Worm (Caenorhabditis elegans) whole organism, L3 larva: ENCODE data around the gene C28H8.3.

ENCODE experiments used
- R02D3.7 ChIP-seq: fragments of 150-350 bp; optimal IDR thresholded peaks from 2 replicates; lab custom pipeline; 2014; ENCODE audit warnings: missing biosample characterization, missing genetic modification characterization
- ZK546.5 ChIP-seq: sonication (generic microtip); optimal IDR thresholded peaks from 2 replicates; lab custom pipeline; 2017; ENCODE audit warnings: missing biosample characterization, missing genetic modification characterization
- aly-2 ChIP-seq: fragments of 150-350 bp; optimal IDR thresholded peaks from 2 replicates; lab custom pipeline; 2014; ENCODE audit warnings: missing biosample characterization, missing genetic modification characterization
- ama-1 ChIP-seq: fragments of 150-350 bp; optimal IDR thresholded peaks from 2 replicates; lab custom pipeline; 2018
- ceh-28 ChIP-seq: fragments of 150-350 bp; optimal IDR thresholded peaks from 2 replicates; lab custom pipeline; 2014; ENCODE audit warnings: missing biosample characterization, missing genetic modification reagents, missing genetic modification characterization
- ceh-82 ChIP-seq: fragments of 150-350 bp; optimal IDR thresholded peaks from 2 replicates; lab custom pipeline; 2014; ENCODE audit warnings: missing biosample characterization, missing genetic modification characterization
- ceh-9 ChIP-seq: sonication (generic microtip); optimal IDR thresholded peaks from 2 replicates; lab custom pipeline; 2018; ENCODE audit warnings: missing biosample characterization, missing genetic modification characterization
- egl-27 ChIP-seq: sonication (generic microtip); optimal IDR thresholded peaks from 4 replicates; lab custom pipeline; 2017; ENCODE audit warnings: missing biosample characterization, missing genetic modification reagents, missing genetic modification characterization
- egl-5 ChIP-seq: fragments of 150-350 bp; optimal IDR thresholded peaks from 2 replicates; lab custom pipeline; 2017; ENCODE audit warnings: missing biosample characterization, missing genetic modification reagents, missing genetic modification characterization, inconsistent platforms
- elt-1 ChIP-seq: fragments of 150-350 bp; optimal IDR thresholded peaks from 2 replicates; lab custom pipeline; 2014; ENCODE audit warnings: missing biosample characterization, missing genetic modification characterization
- elt-2 ChIP-seq: sonication (generic microtip); optimal IDR thresholded peaks from 2 replicates; lab custom pipeline; 2016; ENCODE audit warnings: missing genetic modification reagents, mild to moderate bottlenecking, missing genetic modification characterization, missing compliant biosample characterization
- elt-3 ChIP-seq, 3 experiments: fragments of 150-350 bp in 1 of 3; sonication (generic microtip) in 2 of 3; optimal IDR thresholded peaks; 2 replicates in 2 of 3; 4 replicates in 1 of 3; lab custom pipeline; 2014 to 2017; ENCODE audit warnings: missing biosample characterization in 3 of 3, missing genetic modification characterization in 3 of 3
- fkh-2 ChIP-seq: fragments of 150-350 bp; optimal IDR thresholded peaks from 2 replicates; lab custom pipeline; 2014; ENCODE audit warnings: missing biosample characterization, missing genetic modification reagents, missing genetic modification characterization
- hmg-11 ChIP-seq: sonication (generic microtip); optimal IDR thresholded peaks from 2 replicates; lab custom pipeline; 2016; ENCODE audit warnings: missing genetic modification characterization, missing compliant biosample characterization
- jun-1 ChIP-seq: fragments of 150-350 bp; optimal IDR thresholded peaks from 2 replicates; lab custom pipeline; 2014; ENCODE audit warnings: missing biosample characterization, missing genetic modification reagents, missing genetic modification characterization
- lin-15B ChIP-seq: fragments of 150-350 bp; optimal IDR thresholded peaks from 2 replicates; lab custom pipeline; 2014; ENCODE audit warnings: missing biosample characterization, missing genetic modification characterization
- lsy-12 ChIP-seq: sonication (generic microtip); optimal IDR thresholded peaks from 2 replicates; lab custom pipeline; 2016; ENCODE audit warnings: mild to moderate bottlenecking, missing genetic modification characterization, missing compliant biosample characterization
- mdl-1 ChIP-seq: fragments of 150-350 bp; optimal IDR thresholded peaks from 2 replicates; lab custom pipeline; 2014; ENCODE audit warnings: missing biosample characterization, missing genetic modification characterization
- nfya-1 ChIP-seq: sonication (generic microtip); optimal IDR thresholded peaks from 2 replicates; lab custom pipeline; 2017; ENCODE audit warnings: missing genetic modification characterization, mild to moderate bottlenecking, missing compliant biosample characterization, antibody characterized with exemption, moderate library complexity; ENCODE audit not compliant: insufficient read depth
- nhr-11 ChIP-seq: fragments of 150-350 bp; optimal IDR thresholded peaks from 2 replicates; lab custom pipeline; 2014; ENCODE audit warnings: missing biosample characterization, missing genetic modification characterization
- nhr-23 ChIP-seq: fragments of 150-350 bp; optimal IDR thresholded peaks from 2 replicates; lab custom pipeline; 2014; ENCODE audit warnings: missing biosample characterization, missing genetic modification reagents, missing genetic modification characterization
- nhr-237 ChIP-seq: fragments of 150-350 bp; optimal IDR thresholded peaks from 2 replicates; lab custom pipeline; 2014; ENCODE audit warnings: missing biosample characterization, missing genetic modification characterization
- nhr-25 ChIP-seq: sonication (generic microtip); optimal IDR thresholded peaks from 2 replicates; lab custom pipeline; 2017; ENCODE audit warnings: missing biosample characterization, missing genetic modification characterization
- nhr-28 ChIP-seq: fragments of 150-350 bp; optimal IDR thresholded peaks from 2 replicates; lab custom pipeline; 2014; ENCODE audit warnings: missing biosample characterization, missing genetic modification characterization
- nhr-43 ChIP-seq: sonication (generic microtip); optimal IDR thresholded peaks from 2 replicates; lab custom pipeline; 2016; ENCODE audit warnings: mild to moderate bottlenecking, missing genetic modification characterization, missing compliant biosample characterization; ENCODE audit not compliant: poor library complexity, severe bottlenecking
- nhr-67 ChIP-seq: fragments of 150-350 bp; optimal IDR thresholded peaks from 2 replicates; lab custom pipeline; 2014; ENCODE audit warnings: missing biosample characterization, missing genetic modification characterization
- pha-4 ChIP-seq: fragments of 150-350 bp; optimal IDR thresholded peaks from 2 replicates; lab custom pipeline; 2014; ENCODE audit warnings: missing biosample characterization, missing genetic modification reagents, missing genetic modification characterization
- pqm-1 ChIP-seq: fragments of 150-350 bp; optimal IDR thresholded peaks from 2 replicates; lab custom pipeline; 2017; ENCODE audit warnings: missing biosample characterization, missing genetic modification characterization, inconsistent platforms
- sea-2 ChIP-seq: fragments of 150-350 bp; sonication (generic microtip); optimal IDR thresholded peaks from 4 replicates; lab custom pipeline; 2014; ENCODE audit warnings: missing biosample characterization, missing genetic modification reagents, missing genetic modification characterization
- skn-1 ChIP-seq: fragments of 150-350 bp; optimal IDR thresholded peaks from 2 replicates; lab custom pipeline; 2014; ENCODE audit warnings: missing biosample characterization, missing genetic modification characterization
- snpc-4 ChIP-seq: fragments of 150-350 bp; optimal IDR thresholded peaks from 2 replicates; lab custom pipeline; 2014; ENCODE audit warnings: missing biosample characterization, missing genetic modification characterization
- tbx-2 ChIP-seq: sonication (generic microtip); optimal IDR thresholded peaks from 2 replicates; lab custom pipeline; 2016; ENCODE audit warnings: mild to moderate bottlenecking, missing genetic modification characterization, missing compliant biosample characterization
- unc-39 ChIP-seq: sonication (generic microtip); optimal IDR thresholded peaks from 4 replicates; lab custom pipeline; 2017; ENCODE audit warnings: missing biosample characterization, missing genetic modification characterization
- zag-1 ChIP-seq: fragments of 150-350 bp; optimal IDR thresholded peaks from 2 replicates; lab custom pipeline; 2014; ENCODE audit warnings: missing biosample characterization, missing genetic modification characterization
- ztf-11 ChIP-seq: fragments of 150-350 bp; optimal IDR thresholded peaks from 2 replicates; lab custom pipeline; 2014; ENCODE audit warnings: missing biosample characterization, missing genetic modification characterization
- ztf-4 ChIP-seq: fragments of 150-350 bp; optimal IDR thresholded peaks from 2 replicates; lab custom pipeline; 2014; ENCODE audit warnings: missing biosample characterization, missing genetic modification characterization

C28H8.3 gene

DNA sequence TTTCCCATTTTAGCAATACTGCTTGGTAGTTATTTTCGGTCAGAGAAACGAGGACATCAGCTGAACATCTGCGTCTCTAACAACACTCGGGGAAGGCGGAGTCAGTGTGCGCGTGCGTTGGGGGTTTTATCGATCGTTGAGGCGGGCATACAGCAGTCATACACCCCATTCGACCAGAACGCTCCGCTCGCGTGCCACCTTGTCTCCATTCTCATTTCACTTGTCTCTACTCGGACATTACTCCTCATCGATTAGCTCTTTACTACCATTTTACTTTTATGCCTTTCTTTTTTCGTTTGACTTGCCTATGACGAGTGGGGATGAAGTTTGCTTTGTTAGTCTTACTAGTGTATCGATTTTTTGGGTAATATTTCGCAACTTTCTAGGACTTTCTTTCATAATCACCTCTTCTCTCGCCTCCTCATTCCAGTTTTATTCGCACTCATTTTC, 32.0 kb downstream of the C28H8.3 start (continued):
- TF ChIP-seq nhr-11 (tag; lab: Kevin White, UChicago) (peak; percentile 31), nhr-43 (no peak), egl-27 (tag; lab: Kevin White, UChicago) (no peak), ztf-4 (tag; lab: Kevin White, UChicago) (no peak), nhr-25 (tag; lab: Kevin White, UChicago) (peak; percentile 78), elt-3 (tag; optimal IDR thresholded peaks at IDR 0.05; lab: Kevin White, UChicago) (no peak), ztf-11 (tag; lab: Kevin White, UChicago) (no peak), elt-1 (tag; lab: Kevin White, UChicago) (no peak), ceh-28 (tag; lab: Kevin White, UChicago) (peak; percentile 87), nhr-67 (tag; lab: Kevin White, UChicago) (no peak), hmg-11 (tag; lab: Kevin White, UChicago) (peak; percentile 61), ceh-9 (no peak), egl-5 (tag; lab: Kevin White, UChicago) (peak; percentile 76), pqm-1 (tag; lab: Kevin White, UChicago) (peak; percentile 21), ZK546.5 (no peak), jun-1 (tag; lab: Kevin White, UChicago) (peak; percentile 20), aly-2 (tag; lab: Kevin White, UChicago) (peak; percentile 2)

DNA sequence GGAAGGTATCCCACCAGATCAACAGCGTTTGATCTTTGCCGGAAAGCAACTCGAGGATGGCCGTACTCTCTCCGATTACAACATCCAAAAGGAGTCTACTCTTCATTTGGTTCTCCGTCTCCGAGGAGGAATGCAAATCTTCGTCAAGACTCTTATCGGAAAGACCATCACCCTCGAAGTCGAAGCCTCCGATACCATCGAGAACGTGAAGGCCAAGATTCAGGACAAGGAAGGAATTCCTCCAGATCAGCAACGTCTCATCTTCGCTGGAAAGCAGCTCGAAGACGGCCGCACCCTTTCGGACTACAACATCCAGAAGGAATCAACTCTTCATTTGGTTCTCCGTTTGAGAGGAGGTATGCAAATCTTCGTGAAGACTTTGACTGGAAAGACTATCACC, 33.6 kb downstream of the C28H8.3 start:
- no peak for TF ChIP-seq sea-2 (GFP tag; lab: Kevin White, UChicago)
- peak; percentile 90 for TF ChIP-seq ama-1 (lab: Kevin White, UChicago)

DNA sequence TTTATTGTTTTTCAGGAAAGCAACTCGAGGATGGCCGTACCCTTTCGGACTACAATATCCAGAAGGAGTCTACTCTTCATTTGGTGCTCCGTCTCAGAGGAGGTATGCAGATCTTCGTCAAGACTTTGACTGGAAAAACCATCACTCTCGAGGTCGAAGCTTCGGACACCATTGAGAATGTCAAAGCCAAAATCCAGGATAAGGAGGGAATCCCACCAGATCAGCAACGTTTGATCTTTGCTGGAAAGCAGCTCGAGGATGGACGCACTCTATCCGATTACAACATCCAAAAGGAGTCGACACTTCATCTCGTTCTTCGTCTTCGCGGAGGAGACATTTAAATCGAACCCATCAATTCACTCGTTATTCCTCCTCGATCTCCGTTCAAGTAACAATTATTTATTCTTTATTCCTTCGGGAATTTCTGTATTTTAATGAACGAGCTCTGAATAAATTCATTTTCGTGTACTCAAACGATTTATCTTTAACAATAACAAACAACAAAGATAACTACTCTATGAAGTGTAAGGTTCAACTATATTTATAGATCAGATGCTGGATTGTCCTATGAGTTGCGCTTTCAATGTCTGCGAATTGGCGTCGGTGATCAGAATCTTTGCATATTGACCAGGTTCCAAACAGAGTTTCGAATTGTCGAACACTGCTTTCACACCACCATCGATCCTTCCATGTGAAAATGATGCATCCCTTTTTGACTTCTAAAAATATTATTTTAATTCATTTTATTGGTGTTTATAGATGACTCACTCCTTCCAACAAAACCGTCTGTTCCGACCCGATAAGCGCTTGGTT, 35.1 kb downstream of the C28H8.3 start:
- TF ChIP-seq jun-1 (tag; lab: Kevin White, UChicago) (peak; percentile 57), skn-1 (tag; lab: Kevin White, UChicago) (no peak), nhr-43 (peak; percentile 92), unc-39 (tag; lab: Kevin White, UChicago) (no peak), ZK546.5 (no peak), elt-2 (tag; lab: Kevin White, UChicago) (peak; percentile 55), R02D3.7 (peak; percentile 34), nhr-237 (tag; lab: Kevin White, UChicago) (no peak), ama-1 (lab: Kevin White, UChicago) (peak; percentile 98), zag-1 (tag; lab: Kevin White, UChicago) (no peak), snpc-4 (tag; lab: Kevin White, UChicago) (no peak), lsy-12 (tag; lab: Kevin White, UChicago) (peak; percentile 73), nhr-25 (tag; lab: Kevin White, UChicago) (peak; percentile 32), ztf-4 (tag; lab: Kevin White, UChicago) (peak; percentile 83), ceh-82 (peak; percentile 50), tbx-2 (peak; percentile 70), hmg-11 (tag; lab: Kevin White, UChicago) (peak; percentile 16), pha-4 (tag; lab: Kevin White, UChicago) (peak; percentile 23), nhr-23 (tag; lab: Kevin White, UChicago) (peak; percentile 75), elt-1 (tag; lab: Kevin White, UChicago) (peak; percentile 21), nfya-1 (tag; lab: Kevin White, UChicago) (peak; percentile 45)

DNA sequence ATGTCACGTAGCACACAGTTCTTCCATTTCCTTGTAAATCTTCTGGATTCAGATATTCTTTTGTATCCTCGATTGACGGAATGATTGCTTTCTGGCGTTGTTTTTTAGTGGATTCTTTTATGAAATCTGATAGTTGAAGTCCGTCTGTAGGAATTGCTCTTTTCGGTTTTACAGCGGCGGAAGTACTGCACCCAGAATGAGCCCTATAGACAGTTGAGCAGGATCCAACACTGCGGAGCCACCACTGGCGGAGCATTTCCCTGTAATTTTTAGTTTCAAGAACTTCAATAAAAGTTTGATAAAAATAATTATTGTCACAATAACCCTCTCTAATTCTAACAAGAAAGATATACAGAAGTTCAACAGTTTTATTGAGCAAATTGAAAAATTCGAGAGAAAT, 37.4 kb downstream of the C28H8.3 start, which contains the start of gene F25B5.5:
Gene F25B5.5, minus strand, starts transcription at position 260 of the 400 bp plus-strand sequence.
- TF ChIP-seq nhr-43: peak; percentile 1
- no peak for TF ChIP-seq nhr-28 (tag; lab: Kevin White, UChicago)
- no peak for TF ChIP-seq elt-1 (tag; lab: Kevin White, UChicago)
- peak; percentile 84 for TF ChIP-seq ama-1 (lab: Kevin White, UChicago)
- no peak for TF ChIP-seq mdl-1
- no peak for TF ChIP-seq lin-15B
- TF ChIP-seq skn-1 (tag; lab: Kevin White, UChicago): no peak
- no peak for TF ChIP-seq fkh-2 (tag; lab: Kevin White, UChicago)
- no peak for TF ChIP-seq tbx-2
